Fruit fly (Drosophila melanogaster) whole organism, adult: Measurements from ENCODE around the gene Pcmt.

Experiments used
- CG11617 ChIP-seq: fragments of 200-800 bp; sonication (Bioruptor generic); optimal IDR thresholded peaks from 2 replicates; lab custom pipeline; 2017; ENCODE audit warnings: mild to moderate bottlenecking, missing biosample characterization, missing genetic modification reagents, missing genetic modification characterization
- CG12768 ChIP-seq: fragments of 200-800 bp; sonication (Bioruptor generic); optimal IDR thresholded peaks from 2 replicates; lab custom pipeline; 2017; ENCODE audit warnings: missing biosample characterization, missing genetic modification characterization, mild to moderate bottlenecking, moderate library complexity, missing genetic modification reagents
- CG14711 ChIP-seq: fragments of 200-800 bp; sonication (Bioruptor generic); optimal IDR thresholded peaks from 2 replicates; lab custom pipeline; 2018; ENCODE audit warnings: missing biosample characterization, mild to moderate bottlenecking, missing genetic modification characterization, moderate library complexity
- CG1620 ChIP-seq: fragments of 200-800 bp; sonication (Bioruptor generic); optimal IDR thresholded peaks from 2 replicates; lab custom pipeline; 2016; ENCODE audit warnings: missing biosample characterization, missing genetic modification characterization
- CG33017 ChIP-seq: fragments of 200-800 bp; sonication (Bioruptor generic); optimal IDR thresholded peaks from 2 replicates; lab custom pipeline; 2018; ENCODE audit warnings: missing biosample characterization, mild to moderate bottlenecking, missing genetic modification characterization, moderate library complexity
- CG5204 ChIP-seq: fragments of 200-800 bp; sonication (Bioruptor generic); optimal IDR thresholded peaks from 2 replicates; lab custom pipeline; 2016; ENCODE audit warnings: missing biosample characterization, missing genetic modification characterization
- CG7045 ChIP-seq: fragments of 200-800 bp; sonication (Bioruptor generic); optimal IDR thresholded peaks from 2 replicates; lab custom pipeline; 2017; ENCODE audit warnings: missing biosample characterization, mild to moderate bottlenecking, missing genetic modification characterization
- CG7101 ChIP-seq: fragments of 200-800 bp; sonication (Bioruptor generic); optimal IDR thresholded peaks from 2 replicates; lab custom pipeline; 2018; ENCODE audit warnings: missing biosample characterization, mild to moderate bottlenecking, missing genetic modification characterization, moderate library complexity
- Clk ChIP-seq: fragments of 200-800 bp; sonication (Bioruptor generic); optimal IDR thresholded peaks from 2 replicates; lab custom pipeline; 2017; ENCODE audit warnings: missing biosample characterization, missing genetic modification characterization
- Crg-1 ChIP-seq: fragments of 200-800 bp; sonication (Bioruptor generic); optimal IDR thresholded peaks from 2 replicates; lab custom pipeline; 2016; ENCODE audit warnings: missing biosample characterization, missing genetic modification characterization
- Hr96 ChIP-seq: fragments of 200-800 bp; sonication (Bioruptor generic); optimal IDR thresholded peaks from 2 replicates; lab custom pipeline; 2016; ENCODE audit warnings: missing biosample characterization, missing genetic modification characterization
- Mnt ChIP-seq: fragments of 200-800 bp; sonication (Bioruptor generic); optimal IDR thresholded peaks from 2 replicates; lab custom pipeline; 2016; ENCODE audit warnings: missing biosample characterization, mild to moderate bottlenecking, missing genetic modification characterization
- bab1 ChIP-seq: fragments of 200-800 bp; sonication (Bioruptor generic); optimal IDR thresholded peaks from 3 replicates; lab custom pipeline; 2019; ENCODE audit warnings: missing biosample characterization, mild to moderate bottlenecking, missing genetic modification characterization, moderate library complexity
- cic ChIP-seq: fragments of 200-800 bp; sonication (Bioruptor generic); optimal IDR thresholded peaks from 2 replicates; lab custom pipeline; 2017; ENCODE audit warnings: missing biosample characterization, mild to moderate bottlenecking, missing genetic modification characterization, moderate library complexity
- cnc ChIP-seq, 2 experiments: fragments of >200 bp; optimal IDR thresholded peaks; 2 replicates each; lab custom pipeline; 2017
- kay ChIP-seq: fragments of 200-800 bp; sonication (Bioruptor generic); peaks from one replicate; lab custom pipeline; 2016; ENCODE audit warnings: missing biosample characterization, missing genetic modification characterization, borderline replicate concordance
- ovo ChIP-seq: fragments of 200-800 bp; sonication (Bioruptor generic); optimal IDR thresholded peaks from 2 replicates; lab custom pipeline; 2016; ENCODE audit warnings: missing biosample characterization, missing genetic modification characterization
- pad ChIP-seq: fragments of 200-800 bp; sonication (Bioruptor generic); optimal IDR thresholded peaks from 3 replicates; lab custom pipeline; 2017; ENCODE audit warnings: missing biosample characterization, missing genetic modification characterization, mild to moderate bottlenecking, moderate library complexity, missing genetic modification reagents
- tj ChIP-seq: fragments of 200-800 bp; sonication (Bioruptor generic); optimal IDR thresholded peaks from 3 replicates; lab custom pipeline; 2017; ENCODE audit warnings: missing biosample characterization, mild to moderate bottlenecking, missing genetic modification characterization, moderate library complexity
- toe ChIP-seq: fragments of 200-800 bp; sonication (Bioruptor generic); optimal IDR thresholded peaks from 2 replicates; lab custom pipeline; 2016; ENCODE audit warnings: missing biosample characterization, missing genetic modification characterization

Gene Pcmt

dm6 chr3R:5592009-5592572 lies 38.0 kb upstream of the Pcmt start:
- peak; percentile 41 for TF ChIP-seq CG12768 (GFP tag; lab: Kevin White, UChicago)
- TF ChIP-seq CG11617 (GFP tag; lab: Kevin White, UChicago): no peak
- TF ChIP-seq pad: peak; percentile 74
- TF ChIP-seq kay (GFP tag; lab: Kevin White, UChicago): no peak
- TF ChIP-seq cic (GFP tag; lab: Kevin White, UChicago): peak; percentile 67
- peak; percentile 15 for TF ChIP-seq bab1 (GFP tag; lab: Kevin White, UChicago)
- no peak for TF ChIP-seq Crg-1 (GFP tag; lab: Kevin White, UChicago)
- TF ChIP-seq CG7101: peak; percentile 16
- TF ChIP-seq tj (GFP tag; lab: Kevin White, UChicago): peak; percentile 20
- peak; percentile 62 for TF ChIP-seq Mnt (GFP tag; lab: Kevin White, UChicago)
- no peak for TF ChIP-seq CG14711 (tag; lab: Kevin White, UChicago)

DNA sequence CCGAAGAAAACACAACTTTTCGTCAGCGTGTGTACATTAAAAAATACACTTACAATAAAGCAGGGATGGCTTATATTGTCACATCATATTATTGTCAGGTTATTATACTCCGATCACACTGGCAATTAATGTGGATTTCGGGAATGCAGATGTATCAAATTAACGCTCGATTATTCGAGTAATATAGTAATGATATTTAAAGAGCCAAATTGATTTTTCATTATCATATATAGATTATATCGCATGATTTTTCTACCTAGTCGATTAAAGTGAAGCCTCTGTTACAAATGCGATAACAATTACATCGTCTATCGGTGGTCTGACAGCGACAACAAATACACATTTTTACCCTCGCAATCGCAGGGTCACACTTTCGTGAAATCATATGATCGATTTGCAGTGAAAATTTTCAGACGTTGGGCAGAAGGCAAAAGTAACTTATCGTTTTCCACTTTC lies 37.3 kb upstream of the Pcmt start, which contains the start of the genes noi and Vha26:
TSS of gene noi (minus strand) at position 62 of the 456 bp plus-strand sequence.
TSS of gene Vha26 (plus strand) at position 366 of the 456 bp plus-strand sequence.
- TF ChIP-seq bab1 (GFP tag; lab: Kevin White, UChicago) (no peak), Clk (GFP tag; lab: Kevin White, UChicago) (peak; percentile 39), kay (GFP tag; lab: Kevin White, UChicago) (no peak), CG7101 (peak; percentile 46), cic (GFP tag; lab: Kevin White, UChicago) (peak; percentile 21), tj (GFP tag; lab: Kevin White, UChicago) (peak; percentile 10), CG14711 (tag; lab: Kevin White, UChicago) (peak; percentile 48), toe (GFP tag; lab: Kevin White, UChicago) (no peak), CG11617 (GFP tag; lab: Kevin White, UChicago) (peak; percentile 49), CG5204 (GFP tag; lab: Kevin White, UChicago) (no peak), ovo (GFP tag; lab: Kevin White, UChicago) (no peak), pad (peak; percentile 23), CG12768 (GFP tag; lab: Kevin White, UChicago) (no peak), CG7045 (no peak), cnc (optimal IDR thresholded peaks at IDR 0.05; lab: Kevin White, UChicago) (no peak), CG33017 (no peak), Mnt (GFP tag; lab: Kevin White, UChicago) (peak; percentile 71), Hr96 (no peak), Crg-1 (GFP tag; lab: Kevin White, UChicago) (no peak), CG1620 (GFP tag; lab: Kevin White, UChicago) (peak; percentile 24)

DNA sequence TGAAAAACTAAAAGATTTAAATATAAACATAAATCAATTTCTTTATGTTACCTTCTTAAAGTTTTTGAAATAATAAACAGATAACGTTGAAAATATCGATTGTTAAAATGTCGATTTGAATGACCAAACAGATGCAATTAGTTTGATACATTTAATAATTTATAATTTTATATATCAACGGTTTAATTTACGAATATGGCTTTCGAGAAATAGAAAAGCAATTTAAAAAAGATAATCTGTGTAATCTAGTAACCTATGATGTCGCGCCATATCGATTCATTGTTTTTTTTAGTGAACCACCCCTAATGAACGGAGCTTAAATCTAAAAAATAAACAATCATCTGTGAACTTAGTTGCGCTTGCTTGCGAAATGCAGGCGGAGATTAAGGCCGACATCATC lies 34.5 kb upstream of the Pcmt start, which contains the start of gene PolZ2:
TSS of gene PolZ2 (plus strand) at position 301 of the 400 bp plus-strand sequence.
- no peak for TF ChIP-seq cic (GFP tag; lab: Kevin White, UChicago)
- TF ChIP-seq CG7045: no peak
- TF ChIP-seq Mnt (GFP tag; lab: Kevin White, UChicago): no peak
- TF ChIP-seq CG12768 (GFP tag; lab: Kevin White, UChicago): no peak
- no peak for TF ChIP-seq CG1620 (GFP tag; lab: Kevin White, UChicago)
- TF ChIP-seq cnc (optimal IDR thresholded peaks at IDR 0.05; lab: Kevin White, UChicago): no peak
- TF ChIP-seq CG5204 (GFP tag; lab: Kevin White, UChicago): no peak
- TF ChIP-seq ovo (GFP tag; lab: Kevin White, UChicago): no peak
- TF ChIP-seq kay (GFP tag; lab: Kevin White, UChicago): no peak

DNA sequence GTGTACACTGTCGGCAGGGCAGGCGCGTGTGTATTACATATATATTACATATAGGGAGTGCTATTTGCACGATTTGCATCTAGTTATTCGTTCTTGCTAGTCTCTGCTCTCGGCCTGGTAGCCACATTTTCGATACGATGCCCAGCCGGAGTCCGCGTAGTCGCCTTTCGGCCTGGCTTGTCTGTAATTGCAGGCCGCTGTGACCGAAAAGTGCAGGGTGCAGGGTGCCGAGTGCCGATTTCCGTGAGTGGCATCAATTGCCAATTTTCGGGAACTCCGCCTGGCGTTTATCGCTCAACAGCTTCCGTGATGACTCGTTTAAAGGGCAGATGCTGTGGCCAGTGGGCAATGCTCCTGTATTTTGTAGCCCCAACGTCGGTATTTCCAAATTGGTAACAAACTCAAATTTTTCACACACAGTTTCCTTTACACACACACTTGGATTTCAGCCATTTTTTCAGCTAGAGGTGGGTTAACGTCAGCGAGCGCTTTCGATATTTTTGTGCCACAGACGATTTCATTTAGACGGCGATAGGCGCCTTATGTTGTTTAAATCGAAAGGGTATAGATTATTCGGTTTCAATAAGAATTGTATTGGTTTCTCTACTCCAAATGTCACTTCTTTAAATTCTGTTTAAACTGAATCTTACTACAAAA lies 33.9 kb upstream of the Pcmt start, which contains the start of gene CG2926:
TSS of gene CG2926 (minus strand) at position 518 of the 657 bp plus-strand sequence.
- TF ChIP-seq CG7101 (peak; percentile 26), cnc (optimal IDR thresholded peaks at IDR 0.05; lab: Kevin White, UChicago) (no peak), Crg-1 (GFP tag; lab: Kevin White, UChicago) (peak; percentile 60), Mnt (GFP tag; lab: Kevin White, UChicago) (peak; percentile 48), CG5204 (GFP tag; lab: Kevin White, UChicago) (no peak), ovo (GFP tag; lab: Kevin White, UChicago) (peak; percentile 1), CG7045 (peak; percentile 2), CG11617 (GFP tag; lab: Kevin White, UChicago) (peak; percentile 44), bab1 (GFP tag; lab: Kevin White, UChicago) (peak; percentile 38), kay (GFP tag; lab: Kevin White, UChicago) (no peak), Clk (GFP tag; lab: Kevin White, UChicago) (peak; percentile 12), toe (GFP tag; lab: Kevin White, UChicago) (no peak), CG1620 (GFP tag; lab: Kevin White, UChicago) (peak; percentile 51), CG14711 (tag; lab: Kevin White, UChicago) (no peak), CG33017 (no peak), CG12768 (GFP tag; lab: Kevin White, UChicago) (peak; percentile 62), pad (peak; percentile 45), tj (GFP tag; lab: Kevin White, UChicago) (no peak), cic (GFP tag; lab: Kevin White, UChicago) (no peak), Hr96 (no peak)

- TF ChIP-seq CG7101: no peak
- TF ChIP-seq CG5204 (GFP tag; lab: Kevin White, UChicago): no peak
- no peak for TF ChIP-seq pad
- TF ChIP-seq cic (GFP tag; lab: Kevin White, UChicago): no peak
- no peak for TF ChIP-seq CG14711 (tag; lab: Kevin White, UChicago)
- no peak for TF ChIP-seq CG33017
- TF ChIP-seq tj (GFP tag; lab: Kevin White, UChicago): no peak
- TF ChIP-seq cnc (optimal IDR thresholded peaks at IDR 0.05; lab: Kevin White, UChicago): no peak
- TF ChIP-seq ovo (GFP tag; lab: Kevin White, UChicago): no peak
- TF ChIP-seq Crg-1 (GFP tag; lab: Kevin White, UChicago): no peak
- no peak for TF ChIP-seq Hr96
- no peak for TF ChIP-seq kay (GFP tag; lab: Kevin White, UChicago)
Observed at dm6 chr3R:5573883-5574282, 19.8 kb upstream of the Pcmt start.
